Fruit fly (Drosophila melanogaster) whole organism, prepupa: ENCODE results near the gene CG33272.
A peak's percentile ranks its signal among the peaks of the same experiment; 100 is the strongest.

ENCODE experiments used
- Blimp-1 ChIP-seq: fragments of 200-800 bp; sonication (Bioruptor generic); optimal IDR thresholded peaks from 3 replicates; lab custom pipeline; 2017; ENCODE audit warnings: missing biosample characterization, missing genetic modification characterization, mild to moderate bottlenecking, moderate library complexity, missing genetic modification reagents
- CG10631 ChIP-seq: fragments of 200-800 bp; sonication (Bioruptor generic); optimal IDR thresholded peaks from 2 replicates; lab custom pipeline; 2016; ENCODE audit warnings: missing biosample characterization, missing genetic modification characterization
- CG11762 ChIP-seq: fragments of 200-800 bp; sonication (Bioruptor generic); optimal IDR thresholded peaks from 3 replicates; lab custom pipeline; 2016; ENCODE audit warnings: missing biosample characterization, missing genetic modification characterization; ENCODE audit not compliant: insufficient read depth
- CG11902 ChIP-seq: fragments of 200-800 bp; sonication (Bioruptor generic); optimal IDR thresholded peaks from 3 replicates; lab custom pipeline; 2016; ENCODE audit warnings: missing biosample characterization, missing genetic modification characterization
- CG15336 ChIP-seq: fragments of 200-800 bp; sonication (Bioruptor generic); IDR thresholded peaks from 2 replicates; pipeline ENCODE4 v1.3.6; 2022; ENCODE audit warnings: missing biosample characterization, missing genetic modification characterization
- CG1621 ChIP-seq: fragments of 200-800 bp; sonication (Bioruptor generic); optimal IDR thresholded peaks from 3 replicates; lab custom pipeline; 2018; ENCODE audit warnings: missing biosample characterization, mild to moderate bottlenecking, missing genetic modification characterization
- CG16779 ChIP-seq: fragments of 200-800 bp; sonication (Bioruptor generic); optimal IDR thresholded peaks from 3 replicates; lab custom pipeline; 2017; ENCODE audit warnings: missing biosample characterization, mild to moderate bottlenecking, missing genetic modification characterization
- CG31627 ChIP-seq: fragments of 200-800 bp; sonication (Bioruptor generic); optimal IDR thresholded peaks from 3 replicates; lab custom pipeline; 2016; ENCODE audit warnings: missing biosample characterization, missing genetic modification characterization
- CG32006 ChIP-seq: fragments of 200-800 bp; sonication (Bioruptor generic); optimal IDR thresholded peaks from 3 replicates; lab custom pipeline; 2017; ENCODE audit warnings: missing biosample characterization, mild to moderate bottlenecking, missing genetic modification characterization
- CG4318 ChIP-seq: fragments of 200-800 bp; sonication (Bioruptor generic); optimal IDR thresholded peaks from 3 replicates; lab custom pipeline; 2017; ENCODE audit warnings: missing biosample characterization, mild to moderate bottlenecking, missing genetic modification characterization
- CG6276 ChIP-seq: fragments of 200-800 bp; sonication (Bioruptor generic); optimal IDR thresholded peaks from 2 replicates; lab custom pipeline; 2017; ENCODE audit warnings: missing biosample characterization, mild to moderate bottlenecking, missing genetic modification characterization
- CG6792 ChIP-seq: fragments of 200-800 bp; sonication (Bioruptor generic); optimal IDR thresholded peaks from 3 replicates; lab custom pipeline; 2016; ENCODE audit warnings: missing biosample characterization, missing genetic modification characterization
- CG6808 ChIP-seq: fragments of 200-800 bp; sonication (Bioruptor generic); optimal IDR thresholded peaks from 3 replicates; lab custom pipeline; 2017; ENCODE audit warnings: missing biosample characterization, missing genetic modification characterization, mild to moderate bottlenecking, moderate library complexity, missing genetic modification reagents
- CG6854 ChIP-seq: fragments of 200-800 bp; sonication (Bioruptor generic); optimal IDR thresholded peaks from 2 replicates; lab custom pipeline; 2017; ENCODE audit warnings: missing biosample characterization, mild to moderate bottlenecking, missing genetic modification characterization
- CG8119 ChIP-seq: fragments of 200-800 bp; sonication (Bioruptor generic); IDR thresholded peaks from 3 replicates; pipeline ENCODE4 v1.3.6; 2022; ENCODE audit warnings: missing biosample characterization, missing genetic modification characterization
- CG8632 ChIP-seq: fragments of 200-800 bp; sonication (Bioruptor generic); optimal IDR thresholded peaks from 3 replicates; lab custom pipeline; 2016; ENCODE audit warnings: missing biosample characterization, missing genetic modification characterization
- CG9139 ChIP-seq: fragments of 200-800 bp; sonication (Bioruptor generic); optimal IDR thresholded peaks from 3 replicates; lab custom pipeline; 2017; ENCODE audit warnings: missing biosample characterization, mild to moderate bottlenecking, missing genetic modification characterization
- Eip75B ChIP-seq: fragments of 200-800 bp; sonication (Bioruptor generic); optimal IDR thresholded peaks from 3 replicates; lab custom pipeline; 2016; ENCODE audit warnings: missing biosample characterization, missing genetic modification characterization
- Eip78C ChIP-seq: fragments of 200-800 bp; sonication (Bioruptor generic); peaks from one replicate; lab custom pipeline; 2016; ENCODE audit warnings: missing biosample characterization, missing genetic modification characterization
- Eip93F ChIP-seq: fragments of 200-800 bp; sonication (Bioruptor generic); optimal IDR thresholded peaks from 2 replicates; lab custom pipeline; 2016; ENCODE audit warnings: missing biosample characterization, mild to moderate bottlenecking, missing genetic modification characterization
- Ets96B ChIP-seq: fragments of 200-800 bp; optimal IDR thresholded peaks from 2 replicates; lab custom pipeline; 2019; ENCODE audit warnings: missing biosample characterization, mild to moderate bottlenecking, missing genetic modification characterization, moderate library complexity
- Hr38 ChIP-seq: sonication (Bioruptor generic); optimal IDR thresholded peaks from 2 replicates; lab custom pipeline; 2016; ENCODE audit warnings: missing biosample characterization, missing genetic modification characterization
- Hr39 ChIP-seq: fragments of 200-800 bp; sonication (Bioruptor generic); optimal IDR thresholded peaks from 2 replicates; lab custom pipeline; 2016; ENCODE audit warnings: missing biosample characterization, missing genetic modification characterization
- Hr4 ChIP-seq: fragments of 200-800 bp; sonication (Bioruptor generic); optimal IDR thresholded peaks from 3 replicates; lab custom pipeline; 2016; ENCODE audit warnings: missing biosample characterization, missing genetic modification characterization
- Met ChIP-seq: fragments of 200-800 bp; sonication (Bioruptor generic); optimal IDR thresholded peaks from 3 replicates; lab custom pipeline; 2016; ENCODE audit warnings: missing biosample characterization, missing genetic modification characterization
- OdsH ChIP-seq: fragments of 200-800 bp; sonication (Bioruptor generic); optimal IDR thresholded peaks from 3 replicates; lab custom pipeline; 2016; ENCODE audit warnings: missing biosample characterization, missing genetic modification characterization
- Smox ChIP-seq: fragments of 200-800 bp; sonication (Bioruptor generic); optimal IDR thresholded peaks from 3 replicates; lab custom pipeline; 2016; ENCODE audit warnings: missing biosample characterization, missing genetic modification characterization
- Sox102F ChIP-seq: fragments of 200-800 bp; sonication (Bioruptor generic); optimal IDR thresholded peaks from 2 replicates; lab custom pipeline; 2016; ENCODE audit warnings: missing biosample characterization, mild to moderate bottlenecking, missing genetic modification characterization
- Sox14 ChIP-seq: fragments of 200-800 bp; sonication (Bioruptor generic); optimal IDR thresholded peaks from 3 replicates; lab custom pipeline; 2016; ENCODE audit warnings: missing biosample characterization, missing genetic modification characterization
- Sox15 ChIP-seq: fragments of 200-800 bp; sonication (Bioruptor generic); optimal IDR thresholded peaks from 3 replicates; lab custom pipeline; 2016; ENCODE audit warnings: missing biosample characterization, missing genetic modification characterization
- achi ChIP-seq: fragments of 200-800 bp; sonication (Bioruptor generic); optimal IDR thresholded peaks from 3 replicates; lab custom pipeline; 2016; ENCODE audit warnings: missing biosample characterization, missing genetic modification characterization
- acj6 ChIP-seq: fragments of 200-800 bp; sonication (Bioruptor generic); optimal IDR thresholded peaks from 3 replicates; lab custom pipeline; 2016; ENCODE audit warnings: missing biosample characterization, missing genetic modification characterization
- dac ChIP-seq: fragments of 200-800 bp; sonication (Bioruptor generic); optimal IDR thresholded peaks from 2 replicates; lab custom pipeline; 2017; ENCODE audit warnings: missing biosample characterization, mild to moderate bottlenecking, missing genetic modification characterization
- dsx ChIP-seq: fragments of 200-800 bp; optimal IDR thresholded peaks from 3 replicates; lab custom pipeline; 2019; ENCODE audit warnings: missing biosample characterization, mild to moderate bottlenecking, missing genetic modification characterization, moderate library complexity; ENCODE audit not compliant: poor library complexity, severe bottlenecking
- eg ChIP-seq: fragments of 200-800 bp; sonication (Bioruptor generic); IDR thresholded peaks from 3 replicates; pipeline ENCODE4 v1.3.6; 2022; ENCODE audit warnings: missing biosample characterization, missing genetic modification characterization
- fkh ChIP-seq: fragments of 200-800 bp; sonication (Bioruptor generic); optimal IDR thresholded peaks from 3 replicates; lab custom pipeline; 2017; ENCODE audit warnings: missing biosample characterization, mild to moderate bottlenecking, missing genetic modification characterization, moderate library complexity
- lz ChIP-seq: fragments of 200-800 bp; sonication (Bioruptor generic); optimal IDR thresholded peaks from 3 replicates; lab custom pipeline; 2016; ENCODE audit warnings: missing biosample characterization, missing genetic modification characterization
- net ChIP-seq: fragments of 200-800 bp; sonication (Bioruptor generic); optimal IDR thresholded peaks from 3 replicates; lab custom pipeline; 2016; ENCODE audit warnings: missing biosample characterization, missing genetic modification characterization
- pdm3 ChIP-seq: fragments of 200-800 bp; sonication (Bioruptor generic); optimal IDR thresholded peaks from 3 replicates; lab custom pipeline; 2016; ENCODE audit warnings: missing biosample characterization, missing genetic modification characterization
- salr ChIP-seq, 2 experiments: fragments of 200-800 bp; sonication (Bioruptor generic); optimal IDR thresholded peaks; 3 replicates each; lab custom pipeline; 2016 to 2018; ENCODE audit warnings: missing biosample characterization in 2 of 2, missing genetic modification characterization in 2 of 2, mild to moderate bottlenecking in 1 of 2
- spab ChIP-seq: fragments of 200-800 bp; sonication (Bioruptor generic); optimal IDR thresholded peaks from 2 replicates; lab custom pipeline; 2017; ENCODE audit warnings: missing biosample characterization, mild to moderate bottlenecking, missing genetic modification characterization, missing genetic modification reagents
- svp ChIP-seq: fragments of 200-800 bp; sonication (Bioruptor generic); peaks from one replicate; lab custom pipeline; 2016; ENCODE audit warnings: missing biosample characterization, missing genetic modification characterization
- topi ChIP-seq: fragments of 200-800 bp; sonication (Bioruptor generic); optimal IDR thresholded peaks from 3 replicates; lab custom pipeline; 2016; ENCODE audit warnings: missing biosample characterization, missing genetic modification characterization
- vri ChIP-seq: fragments of 200-800 bp; sonication (Bioruptor generic); optimal IDR thresholded peaks from 3 replicates; lab custom pipeline; 2016; ENCODE audit warnings: missing biosample characterization, mild to moderate bottlenecking, missing genetic modification characterization

The CG33272 gene

DNA sequence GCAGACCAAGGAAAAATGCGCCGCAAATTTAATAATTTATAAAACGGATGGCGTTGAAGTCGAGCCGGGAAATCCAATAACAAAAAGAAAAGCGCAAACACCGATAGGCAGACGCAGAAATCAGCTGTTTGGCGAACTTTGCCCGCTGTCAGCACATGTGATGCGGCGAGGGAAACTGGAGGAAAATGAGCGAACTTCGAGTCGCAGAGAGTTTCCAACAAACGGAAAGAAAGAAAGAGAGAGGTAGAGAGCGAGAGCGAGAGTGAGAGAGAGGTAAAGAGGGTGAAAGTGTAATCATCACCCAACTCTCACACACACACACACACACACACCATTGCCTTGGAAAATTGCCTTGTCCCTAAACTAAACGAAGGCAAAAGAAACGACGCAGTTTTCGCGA lies 46.8 kb upstream of the CG33272 start (continued):
- TF ChIP-seq CG8119 (peak; percentile 72), spab (GFP tag; lab: Kevin White, UChicago) (peak; percentile 65), CG31627 (GFP tag; lab: Kevin White, UChicago) (no peak), Blimp-1 (GFP tag; lab: Kevin White, UChicago) (no peak), Hr38 (no peak), CG9139 (GFP tag; lab: Kevin White, UChicago) (peak; percentile 83), Ets96B (tag; lab: Kevin White, UChicago) (no peak), salr (GFP tag; optimal IDR thresholded peaks at IDR 0.05; lab: Kevin White, UChicago) (peak in 1 of 2 experiments; percentile 11), Sox14 (GFP tag; lab: Kevin White, UChicago) (no peak)

dm6 chr3L:11556637-11557036 lies 46.2 kb upstream of the CG33272 start:
- TF ChIP-seq CG15336 (GFP tag; lab: Robert Waterston, UW) (peak; percentile 55), acj6 (GFP tag; lab: Kevin White, UChicago) (peak; percentile 32), CG4318 (GFP tag; lab: Kevin White, UChicago) (peak; percentile 47), Hr4 (peak; percentile 31), CG32006 (GFP tag; lab: Kevin White, UChicago) (peak; percentile 62), Eip78C (GFP tag; lab: Kevin White, UChicago) (peak; percentile 60), pdm3 (GFP tag; lab: Kevin White, UChicago) (peak; percentile 29), CG8119 (peak; percentile 32; the same call in 2 of the 3 replicates), OdsH (peak; percentile 24), salr (GFP tag; optimal IDR thresholded peaks at IDR 0.05; lab: Kevin White, UChicago) (no peak), svp (GFP tag; lab: Kevin White, UChicago) (no peak), Smox (GFP tag; lab: Kevin White, UChicago) (no peak)
- TF ChIP-seq, all 60 proteins: peak for 9

dm6 chr3L:11555662-11556460 lies 45.5 kb upstream of the CG33272 start:
- peak; percentile 59 for TF ChIP-seq OdsH
- TF ChIP-seq CG11762 (GFP tag; lab: Kevin White, UChicago), result peak; percentile 33
- TF ChIP-seq CG8119, result peak; percentile 92
- peak; percentile 37 for TF ChIP-seq CG10631 (GFP tag; lab: Kevin White, UChicago)
- TF ChIP-seq CG16779, result no peak
- no peak for TF ChIP-seq CG6854 (GFP tag; lab: Kevin White, UChicago)
- no peak for TF ChIP-seq CG11902
- TF ChIP-seq vri, result no peak
- peak; percentile 60 for TF ChIP-seq dsx (GFP tag; lab: Kevin White, UChicago)
- TF ChIP-seq Smox (GFP tag; lab: Kevin White, UChicago), result no peak
- peak; percentile 67 for TF ChIP-seq CG4318 (GFP tag; lab: Kevin White, UChicago)
- peak; percentile 51 for TF ChIP-seq CG8632
- TF ChIP-seq CG1621, result peak; percentile 37
- peak; percentile 54 for TF ChIP-seq CG6808
- TF ChIP-seq topi, result no peak
- peak; percentile 80 for TF ChIP-seq fkh
- peak; percentile 63 for TF ChIP-seq CG6276 (GFP tag; lab: Kevin White, UChicago)
- TF ChIP-seq acj6 (GFP tag; lab: Kevin White, UChicago), result peak; percentile 23
- TF ChIP-seq Sox102F (GFP tag; lab: Kevin White, UChicago), result no peak
- peak; percentile 40 for TF ChIP-seq CG9139 (GFP tag; lab: Kevin White, UChicago)
- TF ChIP-seq pdm3 (GFP tag; lab: Kevin White, UChicago), result peak; percentile 48
- TF ChIP-seq achi (GFP tag; lab: Kevin White, UChicago), result peak; percentile 41
- no peak for TF ChIP-seq Eip93F (GFP tag; lab: Kevin White, UChicago)
- peak; percentile 64 for TF ChIP-seq Ets96B (tag; lab: Kevin White, UChicago)
- TF ChIP-seq Hr38, result no peak
- TF ChIP-seq Sox14 (GFP tag; lab: Kevin White, UChicago), result no peak
- TF ChIP-seq lz, result no peak
- peak; percentile 88 for TF ChIP-seq Eip78C (GFP tag; lab: Kevin White, UChicago)
- no peak for TF ChIP-seq Hr39 (GFP tag; lab: Kevin White, UChicago)
- no peak for TF ChIP-seq dac (GFP tag; lab: Kevin White, UChicago)
- TF ChIP-seq Eip75B (GFP tag; lab: Kevin White, UChicago), result peak; percentile 28
- no peak for TF ChIP-seq CG6792 (GFP tag; lab: Kevin White, UChicago)
- TF ChIP-seq net (GFP tag; lab: Kevin White, UChicago), result peak; percentile 57
- TF ChIP-seq eg, result peak; percentile 82
- no peak for TF ChIP-seq Met (GFP tag; lab: Kevin White, UChicago)
- no peak for TF ChIP-seq Sox15 (GFP tag; lab: Kevin White, UChicago)
- TF ChIP-seq Hr4, result peak; percentile 80
